Worm (Caenorhabditis elegans): ENCODE measurements around the gene lips-11.

- TF ChIP-seq him-1 (tag; optimal IDR thresholded peaks at IDR 0.05) (no peak), dao-5 (tag; optimal IDR thresholded peaks at IDR 0.05) (no peak), W03F9.2 (tag; optimal IDR thresholded peaks at IDR 0.05) (no peak)
Measured at ce11 chrII:1117992-1118729, 7.4 kb upstream of the lips-11 start, which contains the start of gene lips-13.

All from whole organism, L4/young adult.